Fruit fly (Drosophila melanogaster): ENCODE measurements around the gene CG11279.

DNA sequence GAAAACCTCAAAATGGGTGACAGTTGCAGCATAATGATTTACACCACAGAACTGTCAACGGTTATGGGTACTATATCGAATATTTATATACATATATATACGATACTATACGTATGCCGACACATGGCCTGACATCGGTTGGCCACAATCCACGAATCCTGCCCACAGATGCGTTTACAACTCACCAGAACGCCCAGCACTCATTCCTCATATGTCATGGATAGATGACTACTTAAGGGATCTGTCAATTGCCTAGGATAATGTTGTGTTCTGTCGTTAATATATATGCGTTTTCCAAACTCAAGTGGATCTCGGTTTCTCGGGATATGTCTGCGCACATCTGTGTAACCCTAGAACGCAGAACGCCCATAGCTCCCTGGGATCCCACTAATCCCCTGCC lies 11.7 kb downstream of the CG11279 start:
- no peak for TF ChIP-seq Met (GFP tag; optimal IDR thresholded peaks at IDR 0.05)
- TF ChIP-seq lz (GFP tag; optimal IDR thresholded peaks at IDR 0.05), result no peak
- TF ChIP-seq net (GFP tag; optimal IDR thresholded peaks at IDR 0.05), result no peak
- no peak for TF ChIP-seq cyc (GFP tag; optimal IDR thresholded peaks at IDR 0.05)
- TF ChIP-seq CG10631 (GFP tag; optimal IDR thresholded peaks at IDR 0.05), result no peak
- TF ChIP-seq eg (GFP tag; IDR thresholded peaks at IDR 0.05), result no peak
- TF ChIP-seq fkh (GFP tag; optimal IDR thresholded peaks at IDR 0.05), result no peak
- no peak for TF ChIP-seq CG15336 (GFP tag; IDR thresholded peaks at IDR 0.05)
- TF ChIP-seq vri (GFP tag; optimal IDR thresholded peaks at IDR 0.05), result no peak
- no peak for TF ChIP-seq esn (GFP tag; optimal IDR thresholded peaks at IDR 0.05)
- no peak for TF ChIP-seq Eip93F (GFP tag; optimal IDR thresholded peaks at IDR 0.05)
- TF ChIP-seq Blimp-1 (GFP tag; optimal IDR thresholded peaks at IDR 0.05), result no peak
